Fruit fly (Drosophila melanogaster) whole organism, embryonic: ENCODE measurements around the gene CG3032.

Source experiments
- Ada2b ChIP-seq: fragments of 200-800 bp; sonication (Bioruptor generic); IDR thresholded peaks from 2 replicates; pipeline ENCODE4 v1.3.6; 2022; ENCODE audit warnings: missing biosample characterization, missing genetic modification characterization
- Aef1 ChIP-seq: fragments of 200-800 bp; sonication (Bioruptor generic); IDR thresholded peaks from 3 replicates; pipeline ENCODE4 v1.3.6; 2022; ENCODE audit warnings: missing biosample characterization, missing genetic modification characterization
- Awh ChIP-seq: fragments of 200-800 bp; sonication (Bioruptor generic); IDR thresholded peaks from 2 replicates; pipeline ENCODE4, ENCODE4 v1.3.6; 2022; ENCODE audit warnings: missing biosample characterization, missing genetic modification characterization
- Bgb ChIP-seq: fragments of 200-800 bp; sonication (Bioruptor generic); IDR thresholded peaks from 2 replicates; pipeline ENCODE4 v1.3.6; 2022; ENCODE audit warnings: missing biosample characterization, missing genetic modification characterization; ENCODE audit not compliant: partially characterized antibody
- CG10321 ChIP-seq: fragments of 200-800 bp; sonication (Bioruptor generic); IDR thresholded peaks from 2 replicates; pipeline ENCODE4 v1.3.6; 2022; ENCODE audit warnings: missing biosample characterization, missing genetic modification characterization
- CG11456 ChIP-seq: fragments of 200-800 bp; sonication (Bioruptor generic); IDR thresholded peaks from 3 replicates; pipeline ENCODE4 v1.3.6; 2022; ENCODE audit warnings: missing biosample characterization, missing genetic modification characterization
- CG14860 ChIP-seq: fragments of 200-800 bp; sonication (Bioruptor generic); IDR thresholded peaks from 3 replicates; pipeline ENCODE4 v1.3.6; 2022; ENCODE audit warnings: missing biosample characterization, missing genetic modification characterization; ENCODE audit not compliant: partially characterized antibody
- CG15011 ChIP-seq: fragments of 200-800 bp; sonication (Bioruptor generic); optimal IDR thresholded peaks from 3 replicates; lab custom pipeline; 2018; ENCODE audit warnings: missing biosample characterization, mild to moderate bottlenecking, missing genetic modification characterization
- CG1603 ChIP-seq: fragments of 200-800 bp; sonication (Bioruptor generic); optimal IDR thresholded peaks from 2 replicates; lab custom pipeline; 2019; ENCODE audit warnings: missing biosample characterization, mild to moderate bottlenecking, missing genetic modification characterization, moderate library complexity
- CG17912 ChIP-seq: fragments of 200-800 bp; sonication (Bioruptor generic); optimal IDR thresholded peaks from 2 replicates; lab custom pipeline; 2018; ENCODE audit warnings: missing biosample characterization, mild to moderate bottlenecking, missing genetic modification characterization
- CG1792 ChIP-seq: fragments of 200-800 bp; sonication (Bioruptor generic); optimal IDR thresholded peaks from 2 replicates; lab custom pipeline; 2016; ENCODE audit warnings: missing biosample characterization, missing genetic modification characterization
- CG18011 ChIP-seq: fragments of 200-800 bp; sonication (Bioruptor generic); optimal IDR thresholded peaks from 2 replicates; lab custom pipeline; 2017; ENCODE audit warnings: missing biosample characterization, missing genetic modification characterization, mild to moderate bottlenecking, moderate library complexity, missing genotype
- CG18619 ChIP-seq: fragments of 200-800 bp; sonication (Bioruptor generic); optimal IDR thresholded peaks from 3 replicates; lab custom pipeline; 2017; ENCODE audit warnings: missing biosample characterization, mild to moderate bottlenecking, missing genetic modification characterization
- CG2120 ChIP-seq: fragments of 200-800 bp; sonication (Bioruptor generic); optimal IDR thresholded peaks from 3 replicates; lab custom pipeline; 2016; ENCODE audit warnings: missing biosample characterization, missing genetic modification characterization
- CG2199 ChIP-seq: fragments of 200-800 bp; sonication (Bioruptor generic); IDR thresholded peaks from 3 replicates; pipeline ENCODE4 v1.3.6; 2022; ENCODE audit warnings: missing biosample characterization, missing genetic modification characterization
- CG2889 ChIP-seq: fragments of 200-800 bp; sonication (Bioruptor generic); IDR thresholded peaks from 3 replicates; pipeline ENCODE4 v1.3.6; 2022; ENCODE audit warnings: missing biosample characterization, missing genetic modification characterization
- CG31388 ChIP-seq: fragments of 200-800 bp; sonication (Bioruptor generic); optimal IDR thresholded peaks from 2 replicates; lab custom pipeline; 2016; ENCODE audit warnings: missing biosample characterization, missing genetic modification characterization
- CG34376 ChIP-seq: fragments of 200-800 bp; sonication (Bioruptor generic); optimal IDR thresholded peaks from 2 replicates; lab custom pipeline; 2018; ENCODE audit warnings: missing biosample characterization, mild to moderate bottlenecking, missing genetic modification characterization
- CG4404 ChIP-seq: fragments of 200-800 bp; sonication (Bioruptor generic); IDR thresholded peaks from 2 replicates; pipeline ENCODE4 v1.3.6; 2022; ENCODE audit warnings: missing biosample characterization, missing genetic modification characterization
- CG4854 ChIP-seq: fragments of 200-800 bp; sonication (Bioruptor generic); optimal IDR thresholded peaks from 2 replicates; lab custom pipeline; 2016; ENCODE audit warnings: missing biosample characterization, missing genetic modification characterization, inconsistent platforms
- CG6175 ChIP-seq: fragments of 200-800 bp; sonication (Bioruptor generic); IDR thresholded peaks from 3 replicates; pipeline ENCODE4 v1.3.6; 2022; ENCODE audit warnings: missing biosample characterization, missing genetic modification characterization
- CG9797 ChIP-seq: fragments of 200-800 bp; sonication (Bioruptor generic); optimal IDR thresholded peaks from 3 replicates; lab custom pipeline; 2018; ENCODE audit warnings: missing biosample characterization, mild to moderate bottlenecking, missing genetic modification characterization
- CG9817 ChIP-seq: fragments of 200-800 bp; sonication (Bioruptor generic); optimal IDR thresholded peaks from 2 replicates; lab custom pipeline; 2018; ENCODE audit warnings: missing biosample characterization, mild to moderate bottlenecking, missing genetic modification characterization, moderate library complexity
- CoRest ChIP-seq: fragments of 200-800 bp; sonication (Bioruptor generic); optimal IDR thresholded peaks from 3 replicates; lab custom pipeline; 2018; ENCODE audit warnings: missing biosample characterization, mild to moderate bottlenecking, missing genetic modification characterization, moderate library complexity
- Dek ChIP-seq: fragments of 200-800 bp; sonication (Bioruptor generic); optimal IDR thresholded peaks from 3 replicates; lab custom pipeline; 2019; ENCODE audit warnings: missing biosample characterization, mild to moderate bottlenecking, missing genetic modification characterization, moderate library complexity
- ERR ChIP-seq: fragments of 200-800 bp; sonication (Bioruptor generic); optimal IDR thresholded peaks from 2 replicates; lab custom pipeline; 2016; ENCODE audit warnings: missing biosample characterization, missing genetic modification characterization
- Elba2 ChIP-seq: fragments of 200-800 bp; sonication (Bioruptor generic); optimal IDR thresholded peaks from 3 replicates; lab custom pipeline; 2016; ENCODE audit warnings: missing biosample characterization, missing genetic modification characterization
- Gsc ChIP-seq: fragments of 200-800 bp; sonication (Bioruptor generic); IDR thresholded peaks from 2 replicates; pipeline ENCODE4 v1.3.6; 2022; ENCODE audit warnings: missing biosample characterization, missing genetic modification characterization
- HLH4C ChIP-seq: fragments of 200-800 bp; sonication (Bioruptor generic); IDR thresholded peaks from 3 replicates; pipeline ENCODE4 v1.3.6; 2022; ENCODE audit warnings: missing biosample characterization, missing genetic modification characterization; ENCODE audit not compliant: partially characterized antibody
- Lhr ChIP-seq: fragments of 200-800 bp; sonication (Bioruptor generic); optimal IDR thresholded peaks from 3 replicates; lab custom pipeline; 2017; ENCODE audit warnings: mild to moderate bottlenecking, missing biosample characterization, missing genetic modification reagents, missing genetic modification characterization
- MBD-R2 ChIP-seq: fragments of 200-800 bp; sonication (Bioruptor generic); IDR thresholded peaks from 2 replicates; pipeline ENCODE4 v1.3.6; 2022; ENCODE audit warnings: missing biosample characterization, missing genetic modification characterization
- Mad ChIP-seq: fragments of 200-800 bp; sonication (Bioruptor generic); optimal IDR thresholded peaks from 2 replicates; lab custom pipeline; 2016; ENCODE audit warnings: missing biosample characterization, missing genetic modification characterization
- Sry-β ChIP-seq: fragments of 200-800 bp; sonication (Bioruptor generic); optimal IDR thresholded peaks from 2 replicates; lab custom pipeline; 2018; ENCODE audit warnings: missing biosample characterization, mild to moderate bottlenecking, missing genetic modification characterization, moderate library complexity
- Taf1 ChIP-seq: fragments of 200-800 bp; sonication (Bioruptor generic); IDR thresholded peaks from 2 replicates; pipeline ENCODE4 v1.3.6; 2022; ENCODE audit warnings: missing biosample characterization, missing genetic modification characterization
- crol ChIP-seq: fragments of 200-800 bp; sonication (Bioruptor generic); IDR thresholded peaks from 2 replicates; pipeline ENCODE4 v1.3.6; 2022; ENCODE audit warnings: missing biosample characterization, missing genetic modification characterization
- dati ChIP-seq: fragments of 200-800 bp; sonication (Bioruptor generic); IDR thresholded peaks from 2 replicates; pipeline ENCODE4 v1.3.6; 2022; ENCODE audit warnings: missing biosample characterization, missing genetic modification characterization
- fd3F ChIP-seq: fragments of 200-800 bp; sonication (Bioruptor generic); optimal IDR thresholded peaks from 2 replicates; lab custom pipeline; 2018; ENCODE audit warnings: missing biosample characterization, mild to moderate bottlenecking, missing genetic modification characterization, moderate library complexity
- fu2 ChIP-seq: fragments of 200-800 bp; sonication (Bioruptor generic); optimal IDR thresholded peaks from 2 replicates; lab custom pipeline; 2016; ENCODE audit warnings: missing biosample characterization, missing genetic modification characterization
- hth ChIP-seq: fragments of >200 bp; optimal IDR thresholded peaks from 2 replicates; lab custom pipeline; 2017; ENCODE audit warnings: inconsistent platforms
- jing ChIP-seq: fragments of 200-800 bp; sonication (Bioruptor generic); optimal IDR thresholded peaks from 2 replicates; lab custom pipeline; 2018; ENCODE audit warnings: missing biosample characterization, mild to moderate bottlenecking, missing genetic modification characterization
- jumu ChIP-seq: fragments of 200-800 bp; sonication (Bioruptor generic); optimal IDR thresholded peaks from 3 replicates; lab custom pipeline; 2016; ENCODE audit warnings: missing biosample characterization, missing genetic modification characterization
- klu ChIP-seq: fragments of 200-800 bp; sonication (Bioruptor generic); IDR thresholded peaks from 2 replicates; pipeline ENCODE4 v1.3.6; 2022; ENCODE audit warnings: missing biosample characterization, missing genetic modification characterization
- luna ChIP-seq: fragments of 200-800 bp; sonication (Bioruptor generic); optimal IDR thresholded peaks from 2 replicates; lab custom pipeline; 2016; ENCODE audit warnings: missing biosample characterization, missing genetic modification characterization
- mam ChIP-seq: fragments of 200-800 bp; sonication (Bioruptor generic); optimal IDR thresholded peaks from 3 replicates; lab custom pipeline; 2016; ENCODE audit warnings: missing biosample characterization, missing genetic modification characterization
- onecut ChIP-seq: fragments of 200-800 bp; sonication (Bioruptor generic); IDR thresholded peaks from 2 replicates; pipeline ENCODE4 v1.3.6; 2022; ENCODE audit warnings: missing biosample characterization, missing genetic modification characterization
- pfk ChIP-seq: fragments of 200-800 bp; sonication (Bioruptor generic); optimal IDR thresholded peaks from 2 replicates; lab custom pipeline; 2018; ENCODE audit warnings: missing biosample characterization, mild to moderate bottlenecking, missing genetic modification characterization, moderate library complexity
- seq ChIP-seq: fragments of 200-800 bp; sonication (Bioruptor generic); IDR thresholded peaks from 2 replicates; pipeline ENCODE4 v1.3.6; 2022; ENCODE audit warnings: missing biosample characterization, missing genetic modification characterization
- shn ChIP-seq: fragments of 200-800 bp; sonication (Bioruptor generic); optimal IDR thresholded peaks from 3 replicates; lab custom pipeline; 2016; ENCODE audit warnings: missing biosample characterization, missing genetic modification characterization
- tgo ChIP-seq: fragments of 200-800 bp; sonication (Bioruptor generic); IDR thresholded peaks from 3 replicates; pipeline ENCODE4 v1.3.6; 2022; ENCODE audit warnings: missing biosample characterization, missing genetic modification characterization
- wek ChIP-seq: fragments of 200-800 bp; sonication (Bioruptor generic); optimal IDR thresholded peaks from 3 replicates; lab custom pipeline; 2018; ENCODE audit warnings: missing biosample characterization, mild to moderate bottlenecking, missing genetic modification characterization, moderate library complexity
- zfh2 ChIP-seq: fragments of 200-800 bp; sonication (Bioruptor generic); optimal IDR thresholded peaks from 2 replicates; lab custom pipeline; 2016; ENCODE audit warnings: missing biosample characterization, missing genetic modification characterization

CG3032 gene

dm6 chrX:6993753-6994152 lies 19.9 kb downstream of the CG3032 start (continued):
- TF ChIP-seq Bgb (GFP tag; lab: Robert Waterston, UW) (no peak), Ada2b (peak; percentile 67), Awh (GFP tag; lab: Robert Waterston, UW) (peak; percentile 70), jing (GFP tag; lab: Kevin White, UChicago) (peak; percentile 38), Dek (peak; percentile 62), CG14860 (GFP tag; lab: Robert Waterston, UW) (no peak), MBD-R2 (GFP tag; lab: Robert Waterston, UW) (peak; percentile 57; the same call in 1 of the 2 replicates), CG1603 (tag; lab: Kevin White, UChicago) (peak; percentile 48), CG1792 (peak; percentile 70), onecut (GFP tag; lab: Robert Waterston, UW) (peak; percentile 21; the same call in 1 of the 2 replicates), pfk (GFP tag; lab: Kevin White, UChicago) (no peak), CG2889 (GFP tag; lab: Robert Waterston, UW) (0 out of 3 replicates have a peak, but pooled peaks have one; percentile 6), dati (GFP tag; lab: Robert Waterston, UW) (no peak; the same call in 1 of the 2 replicates), CG11456 (GFP tag; lab: Robert Waterston, UW) (peak; percentile 81; the same call in 2 of the 3 replicates), CG10321 (no peak), Mad (peak; percentile 61), Aef1 (GFP tag; lab: Robert Waterston, UW) (peak; percentile 84), luna (no peak), CG2199 (GFP tag; lab: Robert Waterston, UW) (peak; percentile 57; the same call in 1 of the 3 replicates), Elba2 (GFP tag; lab: Kevin White, UChicago) (no peak), CG9797 (GFP tag; lab: Kevin White, UChicago) (no peak), tgo (GFP tag; lab: Robert Waterston, UW) (peak; percentile 85), HLH4C (no peak), fu2 (GFP tag; lab: Kevin White, UChicago) (peak; percentile 58), mam (peak; percentile 74), CG4854 (peak; percentile 50), hth (no peak), seq (peak; percentile 76), CG9817 (tag; lab: Kevin White, UChicago) (peak; percentile 65), CG17912 (no peak), fd3F (GFP tag; lab: Kevin White, UChicago) (peak; percentile 35), CG6175 (GFP tag; lab: Robert Waterston, UW) (peak; percentile 62; the same call in 2 of the 3 replicates), CG15011 (peak; percentile 49), Sry-β (GFP tag; lab: Kevin White, UChicago) (no peak), ERR (GFP tag; lab: Kevin White, UChicago) (peak; percentile 67), klu (GFP tag; lab: Robert Waterston, UW) (peak; percentile 34; the same call in 1 of the 2 replicates), CG34376 (GFP tag; lab: Kevin White, UChicago) (peak; percentile 29), Lhr (GFP tag; lab: Kevin White, UChicago) (peak; percentile 0), CG2120 (GFP tag; lab: Kevin White, UChicago) (peak; percentile 85), CoRest (tag; lab: Kevin White, UChicago) (peak; percentile 73), jumu (GFP tag; lab: Kevin White, UChicago) (peak; percentile 56), shn (GFP tag; lab: Kevin White, UChicago) (peak; percentile 76), CG31388 (GFP tag; lab: Kevin White, UChicago) (peak; percentile 59), CG4404 (peak; percentile 47), zfh2 (GFP tag; lab: Kevin White, UChicago) (peak; percentile 66), Gsc (peak; percentile 39; the same call in 1 of the 2 replicates), crol (GFP tag; lab: Robert Waterston, UW) (no peak), CG18011 (peak; percentile 21), CG18619 (GFP tag; lab: Kevin White, UChicago) (peak; percentile 73), wek (GFP tag; lab: Kevin White, UChicago) (no peak), Taf1 (peak; percentile 66; the same call in 1 of the 2 replicates)
